Fruit fly (Drosophila melanogaster) whole organism, prepupa: Measurements from ENCODE around the gene CG45676.

Source experiments
- CG15336 ChIP-seq: fragments of 200-800 bp; sonication (Bioruptor generic); IDR thresholded peaks from 2 replicates; pipeline ENCODE4 v1.3.6; 2022; ENCODE audit warnings: missing biosample characterization, missing genetic modification characterization
- CG6854 ChIP-seq: fragments of 200-800 bp; sonication (Bioruptor generic); optimal IDR thresholded peaks from 2 replicates; lab custom pipeline; 2017; ENCODE audit warnings: missing biosample characterization, mild to moderate bottlenecking, missing genetic modification characterization
- CG8119 ChIP-seq: fragments of 200-800 bp; sonication (Bioruptor generic); IDR thresholded peaks from 3 replicates; pipeline ENCODE4 v1.3.6; 2022; ENCODE audit warnings: missing biosample characterization, missing genetic modification characterization
- Eip75B ChIP-seq: fragments of 200-800 bp; sonication (Bioruptor generic); optimal IDR thresholded peaks from 3 replicates; lab custom pipeline; 2016; ENCODE audit warnings: missing biosample characterization, missing genetic modification characterization
- OdsH ChIP-seq: fragments of 200-800 bp; sonication (Bioruptor generic); optimal IDR thresholded peaks from 3 replicates; lab custom pipeline; 2016; ENCODE audit warnings: missing biosample characterization, missing genetic modification characterization
- Sox15 ChIP-seq: fragments of 200-800 bp; sonication (Bioruptor generic); optimal IDR thresholded peaks from 3 replicates; lab custom pipeline; 2016; ENCODE audit warnings: missing biosample characterization, missing genetic modification characterization
- fd85E ChIP-seq: fragments of 200-800 bp; sonication (Bioruptor generic); optimal IDR thresholded peaks from 3 replicates; lab custom pipeline; 2016; ENCODE audit warnings: missing biosample characterization, missing genetic modification characterization
- net ChIP-seq: fragments of 200-800 bp; sonication (Bioruptor generic); optimal IDR thresholded peaks from 3 replicates; lab custom pipeline; 2016; ENCODE audit warnings: missing biosample characterization, missing genetic modification characterization
- salr ChIP-seq, 2 experiments: fragments of 200-800 bp; sonication (Bioruptor generic); optimal IDR thresholded peaks; 3 replicates each; lab custom pipeline; 2016 to 2018; ENCODE audit warnings: missing biosample characterization in 2 of 2, missing genetic modification characterization in 2 of 2, mild to moderate bottlenecking in 1 of 2

DNA sequence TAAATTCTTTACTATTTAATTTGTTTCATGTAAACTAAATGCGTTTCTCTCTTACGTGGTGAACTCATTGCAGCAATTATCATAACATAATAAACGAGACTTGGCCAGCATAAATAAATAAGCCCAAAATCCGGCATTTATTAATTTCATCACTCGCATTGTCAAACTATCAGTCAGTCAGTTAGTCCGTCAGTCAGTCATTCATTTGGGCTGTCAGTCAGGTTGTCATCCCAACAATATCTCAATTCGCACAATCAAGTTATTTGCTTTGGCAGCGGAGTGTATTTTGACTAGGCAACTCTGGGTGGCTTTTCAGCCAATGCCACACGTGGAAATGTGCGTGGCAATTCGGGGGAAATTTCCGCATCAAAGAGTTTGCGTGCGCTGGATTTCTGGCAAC is 49.1 kb downstream of the CG45676 start:
- TF ChIP-seq salr (GFP tag; optimal IDR thresholded peaks at IDR 0.05; lab: Kevin White, UChicago): no peak
- no peak for TF ChIP-seq CG15336
- no peak for TF ChIP-seq CG6854 (GFP tag; lab: Kevin White, UChicago)
- TF ChIP-seq fd85E (GFP tag; lab: Kevin White, UChicago): no peak
- no peak for TF ChIP-seq OdsH (GFP tag; lab: Kevin White, UChicago)
- TF ChIP-seq Eip75B: no peak
- TF ChIP-seq CG8119 (GFP tag; lab: Robert Waterston, UW): no peak
- TF ChIP-seq net: no peak
- TF ChIP-seq Sox15 (GFP tag; lab: Kevin White, UChicago): no peak
